Fruit fly (Drosophila melanogaster): ENCODE measurements around the gene CG42507.

Gene CG42507

DNA sequence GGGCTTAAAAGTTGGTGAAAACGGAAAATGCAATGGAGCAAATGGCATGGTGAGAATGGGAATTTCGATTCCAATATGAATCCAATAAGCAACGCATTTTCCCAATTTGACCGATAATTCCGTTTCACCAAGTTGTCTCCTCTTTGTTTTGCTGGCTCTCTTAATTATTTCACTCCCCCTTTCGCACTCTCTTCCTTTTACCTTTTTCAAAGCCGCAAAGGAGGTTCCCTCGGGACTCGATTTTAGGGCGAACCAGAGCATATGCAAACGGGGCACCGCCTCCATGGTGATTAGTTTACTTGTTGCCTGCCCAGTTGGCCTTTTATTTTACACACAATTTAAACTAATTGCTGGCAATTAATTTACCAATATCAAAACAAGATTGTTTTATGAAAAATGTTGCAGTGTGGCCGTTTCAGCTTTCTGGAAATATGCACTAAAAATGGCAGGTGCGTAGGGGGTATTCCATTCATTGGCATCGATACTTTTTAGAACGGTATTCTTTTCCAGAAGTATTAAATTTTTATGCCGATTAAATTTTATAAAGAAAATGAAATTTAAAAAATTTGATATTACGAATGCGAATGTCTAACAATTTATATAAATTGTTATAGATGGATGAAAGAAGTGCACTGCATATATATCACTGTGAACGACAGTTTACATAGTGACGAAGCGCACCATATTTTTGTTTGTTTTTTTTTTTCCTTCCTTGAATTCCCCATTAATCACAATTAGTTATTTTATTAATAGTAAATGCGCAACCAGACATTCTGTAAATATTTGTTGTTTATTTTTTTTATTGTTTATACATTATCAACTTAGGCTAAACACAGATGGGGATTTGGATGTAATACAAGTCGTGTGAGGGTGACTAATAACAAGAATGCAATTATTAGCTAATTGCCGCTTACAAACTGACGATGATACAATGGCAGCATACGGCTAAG, 18.2 kb upstream of the CG42507 start, which contains the start of gene mop (continued):
- TF ChIP-seq CrebB (tag; optimal IDR thresholded peaks at IDR 0.05), result no peak
- TF ChIP-seq CG18011 (GFP tag; optimal IDR thresholded peaks at IDR 0.05), result no peak
- TF ChIP-seq sug (tag; optimal IDR thresholded peaks at IDR 0.05), result no peak
- peak; percentile 93 for TF ChIP-seq MESR4 (GFP tag; optimal IDR thresholded peaks at IDR 0.05)
- TF ChIP-seq slp2 (GFP tag; optimal IDR thresholded peaks at IDR 0.05), result no peak
- no peak for TF ChIP-seq Deaf1 (tag; optimal IDR thresholded peaks at IDR 0.05)
- TF ChIP-seq CG18599 (GFP tag; optimal IDR thresholded peaks at IDR 0.05), result peak; percentile 21
- TF ChIP-seq exex (tag; optimal IDR thresholded peaks at IDR 0.05), result no peak
- TF ChIP-seq CG7928 (GFP tag; optimal IDR thresholded peaks at IDR 0.05), result no peak
- TF ChIP-seq CG11723 (GFP tag; optimal IDR thresholded peaks at IDR 0.05), result no peak
- TF ChIP-seq Poxn (GFP tag; IDR thresholded peaks at IDR 0.05), result no peak
- peak in 1 of 3 experiments; percentile 62 for TF ChIP-seq Stat92E (GFP tag; optimal IDR thresholded peaks at IDR 0.05)
- no peak for TF ChIP-seq Doc2 (GFP tag; IDR thresholded peaks at IDR 0.05)
- TF ChIP-seq CG10274 (GFP tag; optimal IDR thresholded peaks at IDR 0.05), result no peak
- no peak for TF ChIP-seq CG6175 (GFP tag; IDR thresholded peaks at IDR 0.05)
- TF ChIP-seq CG31441 (GFP tag; IDR thresholded peaks at IDR 0.05), result no peak
- peak; percentile 1 for TF ChIP-seq Hsf (GFP tag; optimal IDR thresholded peaks at IDR 0.05)
- TF ChIP-seq stwl (tag; optimal IDR thresholded peaks at IDR 0.05), result peak; percentile 55
- TF ChIP-seq PHDP (tag; optimal IDR thresholded peaks at IDR 0.05), result no peak
- TF ChIP-seq Antp (GFP tag; optimal IDR thresholded peaks at IDR 0.05), result no peak
- peak; percentile 29 for TF ChIP-seq CG2116 (GFP tag; optimal IDR thresholded peaks at IDR 0.05)
- TF ChIP-seq pnt (GFP tag; optimal IDR thresholded peaks at IDR 0.05), result no peak
- no peak for TF ChIP-seq C15 (GFP tag; IDR thresholded peaks at IDR 0.05)
- no peak for TF ChIP-seq chn (GFP tag; optimal IDR thresholded peaks at IDR 0.05)
- no peak for TF ChIP-seq bsh (GFP tag; optimal IDR thresholded peaks at IDR 0.05)
- no peak for TF ChIP-seq Mes4 (GFP tag; optimal IDR thresholded peaks at IDR 0.05)
- no peak for TF ChIP-seq ham (GFP tag; IDR thresholded peaks at IDR 0.05)
- peak; percentile 34 for TF ChIP-seq CG15696 (tag; optimal IDR thresholded peaks at IDR 0.05)
- no peak for TF ChIP-seq z (GFP tag; IDR thresholded peaks at IDR 0.05)
- no peak for TF ChIP-seq GATAe (GFP tag; conservative IDR thresholded peaks at IDR 0.05)
- TF ChIP-seq H15 (GFP tag; IDR thresholded peaks at IDR 0.05), result 0 out of 3 replicates have a peak, but pooled peaks have one; percentile 20
- peak; percentile 12 for TF ChIP-seq grau (tag; optimal IDR thresholded peaks at IDR 0.05)
- TF ChIP-seq CG10366 (GFP tag; IDR thresholded peaks at IDR 0.05), result no peak; the same call in 1 of the 2 replicates
- TF ChIP-seq klu (GFP tag; IDR thresholded peaks at IDR 0.05), result no peak
- TF ChIP-seq CG4360 (GFP tag; IDR thresholded peaks at IDR 0.05), result no peak; the same call in 1 of the 2 replicates
- TF ChIP-seq CG2129 (GFP tag; IDR thresholded peaks at IDR 0.05; ENCODE audit: partially characterized antibody), result 0 out of 2 replicates have a peak, but pooled peaks have one; percentile 28
- peak; percentile 10 for TF ChIP-seq Lhr (GFP tag; optimal IDR thresholded peaks at IDR 0.05)
- TF ChIP-seq CG10543 (GFP tag; optimal IDR thresholded peaks at IDR 0.05), result no peak
- TF ChIP-seq CG7271 (tag; optimal IDR thresholded peaks at IDR 0.05), result no peak
- TF ChIP-seq CG6683 (GFP tag; optimal IDR thresholded peaks at IDR 0.05), result no peak
- no peak for TF ChIP-seq pho (GFP tag; optimal IDR thresholded peaks at IDR 0.05)
- TF ChIP-seq CG14710 (tag; optimal IDR thresholded peaks at IDR 0.05), result peak; percentile 34
- peak; percentile 26 for TF ChIP-seq CG10267 (tag; optimal IDR thresholded peaks at IDR 0.05)
- 0 out of 2 replicates have a peak, but pooled peaks have one; percentile 39 for TF ChIP-seq rib (GFP tag; IDR thresholded peaks at IDR 0.05)
- peak; percentile 42; the same call in 1 of the 3 replicates for TF ChIP-seq Doc3 (GFP tag; IDR thresholded peaks at IDR 0.05; ENCODE audit: partially characterized antibody)
- no peak for TF ChIP-seq CG12769 (tag; optimal IDR thresholded peaks at IDR 0.05)
- peak; percentile 55 for TF ChIP-seq CG14014 (GFP tag; IDR thresholded peaks at IDR 0.05)
- TF ChIP-seq MBD-R2 (GFP tag; IDR thresholded peaks at IDR 0.05), result peak; percentile 78
